Worm (Caenorhabditis elegans) whole organism, midembryonic: ENCODE results near the gene F07E5.7.
"Not testable (repeated sequence)": the region's sequence is repeated elsewhere in the genome, so short reads cannot be mapped to it uniquely, and the experiment has no call there.

Source experiments
- T22C8.4 ChIP-seq: fragments of 200-800 bp; sonication (Bioruptor generic); IDR thresholded peaks from 2 replicates; pipeline ENCODE4 v1.3.6; 2022; ENCODE audit warnings: missing genetic modification characterization, missing compliant biosample characterization
- cog-1 ChIP-seq: sonication (generic microtip); optimal IDR thresholded peaks from 2 replicates; lab custom pipeline; 2016; ENCODE audit warnings: missing genetic modification characterization, missing compliant biosample characterization
- flt-1 ChIP-seq: fragments of 200-800 bp; sonication (Bioruptor generic); IDR thresholded peaks from 2 replicates; pipeline ENCODE4 v1.3.6; 2022; ENCODE audit warnings: missing genetic modification characterization, missing compliant biosample characterization
- klf-2 ChIP-seq: fragments of 200-800 bp; sonication (Bioruptor generic); conservative IDR thresholded peaks from 2 replicates; pipeline ENCODE4 v1.3.6; 2022; ENCODE audit warnings: missing genetic modification reagents, missing genetic modification characterization, missing compliant biosample characterization
- med-1 ChIP-seq: sonication (generic microtip); optimal IDR thresholded peaks from 2 replicates; lab custom pipeline; 2017; ENCODE audit warnings: missing genetic modification characterization, mild to moderate bottlenecking, missing compliant biosample characterization, antibody characterized with exemption, missing genetic modification reagents; ENCODE audit not compliant: insufficient read depth
- ref-1 ChIP-seq: fragments of 200-800 bp; sonication (Bioruptor generic); conservative IDR thresholded peaks from 2 replicates; pipeline ENCODE4 v1.3.6; 2022; ENCODE audit warnings: missing genetic modification reagents, missing genetic modification characterization, missing compliant biosample characterization
- tab-1 ChIP-seq: fragments of 200-800 bp; sonication (Bioruptor generic); IDR thresholded peaks from 2 replicates; pipeline ENCODE4 v1.3.6; 2022; ENCODE audit warnings: missing genetic modification characterization, missing compliant biosample characterization
- ztf-23 ChIP-seq: fragments of 200-800 bp; sonication (Bioruptor generic); IDR thresholded peaks from 2 replicates; pipeline ENCODE4 v1.3.6; 2022; ENCODE audit warnings: missing genetic modification reagents, missing genetic modification characterization, missing compliant biosample characterization
- ztf-29 ChIP-seq: fragments of 200-800 bp; sonication (Bioruptor generic); IDR thresholded peaks from 2 replicates; pipeline ENCODE4 v1.3.6; 2022; ENCODE audit warnings: missing genetic modification reagents, missing genetic modification characterization, missing compliant biosample characterization

Gene F07E5.7

DNA sequence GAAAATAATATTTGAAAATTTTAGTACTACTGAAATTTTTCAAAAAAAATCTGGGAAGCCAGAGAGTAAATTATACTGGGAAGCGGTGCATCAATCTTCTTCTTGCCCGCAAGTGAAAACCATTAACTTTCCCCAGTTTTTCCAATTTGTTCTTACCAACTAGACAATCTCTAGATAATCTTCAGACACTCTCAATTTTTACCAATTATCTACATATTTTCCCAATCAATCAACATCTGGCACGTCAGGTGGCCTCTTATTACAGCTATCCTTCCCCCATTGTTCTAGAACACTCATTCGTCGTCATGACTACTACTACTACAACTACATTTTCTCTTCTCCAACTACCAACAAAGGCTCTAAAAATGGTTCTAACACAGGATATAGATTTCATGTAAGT lies 6.8 kb downstream of the F07E5.7 start, which contains the start of gene fbxb-6:
fbxb-6 (plus strand) TSS at position 301 of the 400 bp plus-strand sequence.
- no peak for TF ChIP-seq T22C8.4
- no peak for TF ChIP-seq tab-1
- no peak for TF ChIP-seq med-1 (GFP tag; lab: Kevin White, UChicago)
- no peak for TF ChIP-seq cog-1 (tag; lab: Kevin White, UChicago)

DNA sequence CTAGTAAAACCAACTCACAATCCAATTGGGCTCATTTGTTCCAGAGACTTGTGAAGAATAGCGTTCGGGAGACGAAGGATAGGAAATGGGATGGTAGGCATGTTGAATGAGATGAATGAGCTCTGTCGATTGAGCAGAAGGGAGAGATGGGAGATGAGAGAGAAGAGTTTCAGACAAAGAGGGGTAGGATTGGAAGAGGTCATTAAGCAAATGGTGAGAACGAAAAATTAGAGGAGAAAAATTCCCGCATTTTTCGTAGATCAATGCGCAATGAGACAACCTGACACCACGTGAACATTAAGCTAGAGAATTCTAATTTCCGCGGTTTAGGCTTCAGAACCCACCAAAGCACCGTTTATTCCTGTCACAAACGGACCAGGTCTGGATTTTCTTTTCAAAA lies 7.3 kb downstream of the F07E5.7 start, which contains the start of gene F07E5.13:
F07E5.13 (minus strand) TSS at position 101 of the 400 bp plus-strand sequence.
- TF ChIP-seq ztf-23 (GFP tag; lab: Robert Waterston, UW): no peak
- TF ChIP-seq med-1 (GFP tag; lab: Kevin White, UChicago): no peak
- TF ChIP-seq flt-1 (GFP tag; lab: Robert Waterston, UW): no peak
- no peak for TF ChIP-seq ref-1 (GFP tag; lab: Robert Waterston, UW)
- no peak for TF ChIP-seq T22C8.4
- TF ChIP-seq tab-1: no peak
- no peak for TF ChIP-seq ztf-29 (GFP tag; lab: Robert Waterston, UW)
- no peak for TF ChIP-seq cog-1 (tag; lab: Kevin White, UChicago)
- TF ChIP-seq klf-2 (GFP tag; lab: Robert Waterston, UW): no peak

ce11 chrII:2058985-2059384 lies 12.3 kb downstream of the F07E5.7 start, which contains the start of gene F07E5.5:
TSS of gene F07E5.5 (minus strand) at chrII:2059070.
- TF ChIP-seq cog-1 (tag; lab: Kevin White, UChicago): no peak
- no peak for TF ChIP-seq flt-1 (GFP tag; lab: Robert Waterston, UW)
- TF ChIP-seq ztf-23 (GFP tag; lab: Robert Waterston, UW): no peak
- no peak for TF ChIP-seq klf-2 (GFP tag; lab: Robert Waterston, UW)
- TF ChIP-seq T22C8.4: no peak

DNA sequence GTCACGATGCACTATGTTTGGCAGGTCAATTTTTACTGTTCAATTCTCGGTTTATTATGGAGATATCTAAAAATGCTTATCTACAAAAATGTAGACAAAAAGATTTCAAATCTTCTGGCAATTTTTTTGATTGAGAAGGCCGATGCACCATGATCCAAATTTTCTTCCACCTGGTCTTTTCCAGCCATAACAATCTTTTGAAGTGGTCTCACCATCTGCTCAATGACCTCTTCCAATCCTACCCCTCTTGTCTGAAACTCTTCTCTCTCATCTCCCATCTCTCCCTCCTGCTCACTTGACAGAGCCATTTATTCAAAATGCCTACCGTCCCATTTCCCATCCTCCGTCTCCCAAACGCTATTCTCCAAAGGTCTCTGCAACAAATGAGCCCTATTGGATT lies 20.0 kb downstream of the F07E5.7 start, which contains the start of gene fbxb-35:
fbxb-35 (plus strand) TSS at position 301 of the 400 bp plus-strand sequence.
- no peak for TF ChIP-seq ref-1 (GFP tag; lab: Robert Waterston, UW)
- TF ChIP-seq tab-1: no peak
- TF ChIP-seq ztf-23 (GFP tag; lab: Robert Waterston, UW): no peak
- TF ChIP-seq med-1 (GFP tag; lab: Kevin White, UChicago): no peak
- TF ChIP-seq ztf-29 (GFP tag; lab: Robert Waterston, UW): no peak

DNA sequence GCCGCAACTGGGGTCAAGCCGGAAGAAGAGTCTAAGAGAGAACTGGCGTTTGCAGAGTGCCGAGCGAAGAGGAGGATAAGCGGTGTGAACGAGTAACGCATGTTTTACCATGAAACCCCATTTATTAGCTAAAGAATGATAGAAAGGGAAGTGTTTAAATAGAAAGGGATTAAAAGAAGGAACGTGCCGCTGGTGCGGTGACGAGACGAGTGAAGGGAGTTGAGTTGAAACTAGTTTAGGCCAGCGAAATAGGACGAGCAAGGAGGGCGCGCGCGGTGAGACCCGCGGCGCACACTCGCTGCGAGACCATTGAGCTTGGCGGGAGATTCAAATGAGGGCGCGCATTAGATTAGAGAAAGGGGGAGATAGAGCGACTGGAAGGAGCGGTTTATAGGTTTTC lies 24.8 kb downstream of the F07E5.7 start, which contains the start of gene math-1:
math-1 (minus strand) TSS at position 101 of the 400 bp plus-strand sequence.
- TF ChIP-seq klf-2 (GFP tag; lab: Robert Waterston, UW); med-1 (GFP tag; lab: Kevin White, UChicago); flt-1 (GFP tag; lab: Robert Waterston, UW): not testable (repeated sequence)

DNA sequence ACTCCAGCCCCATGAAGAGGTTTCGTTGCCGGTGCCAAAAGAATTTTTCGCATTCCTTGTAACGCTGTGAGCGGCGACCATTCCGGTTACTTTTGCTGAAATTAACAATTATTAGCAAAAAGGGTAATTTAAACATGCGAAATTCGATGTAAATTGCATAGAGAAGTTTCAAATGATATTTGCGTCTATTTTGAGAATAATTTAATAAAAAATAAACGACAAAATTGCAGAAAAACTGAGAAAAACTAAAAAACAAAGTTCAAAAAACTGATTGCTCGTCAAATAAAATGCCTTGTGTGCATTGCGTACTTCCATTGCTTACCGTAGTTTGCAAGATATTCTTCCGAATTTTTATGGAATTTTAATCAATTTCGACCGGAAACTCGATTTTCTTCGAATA lies 25.8 kb downstream of the F07E5.7 start, which contains the start of gene bath-24:
bath-24 (minus strand) TSS at position 101 of the 400 bp plus-strand sequence.
- TF ChIP-seq flt-1 (GFP tag; lab: Robert Waterston, UW): no peak
- TF ChIP-seq ztf-29 (GFP tag; lab: Robert Waterston, UW): no peak
- no peak for TF ChIP-seq T22C8.4
- no peak for TF ChIP-seq cog-1 (tag; lab: Kevin White, UChicago)
- TF ChIP-seq med-1 (GFP tag; lab: Kevin White, UChicago): no peak
- no peak for TF ChIP-seq ref-1 (GFP tag; lab: Robert Waterston, UW)
- no peak for TF ChIP-seq tab-1
- no peak for TF ChIP-seq klf-2 (GFP tag; lab: Robert Waterston, UW)
- TF ChIP-seq ztf-23 (GFP tag; lab: Robert Waterston, UW): no peak

ce11 chrII:2042447-2042846 lies 28.9 kb downstream of the F07E5.7 start, which contains the start of gene bath-20:
TSS of gene bath-20 (minus strand) at chrII:2042547.
- TF ChIP-seq tab-1: no peak
- TF ChIP-seq ztf-29 (GFP tag; lab: Robert Waterston, UW): no peak

ce11 chrII:2039288-2039687 lies 32.0 kb downstream of the F07E5.7 start, which contains the start of gene bath-19:
TSS of gene bath-19 (minus strand) at chrII:2039388.
- TF ChIP-seq T22C8.4 (no peak), cog-1 (tag; lab: Kevin White, UChicago) (no peak), ztf-23 (GFP tag; lab: Robert Waterston, UW) (no peak), ref-1 (GFP tag; lab: Robert Waterston, UW) (no peak), ztf-29 (GFP tag; lab: Robert Waterston, UW) (no peak), tab-1 (no peak), med-1 (GFP tag; lab: Kevin White, UChicago) (no peak), flt-1 (GFP tag; lab: Robert Waterston, UW) (no peak), klf-2 (GFP tag; lab: Robert Waterston, UW) (no peak)

DNA sequence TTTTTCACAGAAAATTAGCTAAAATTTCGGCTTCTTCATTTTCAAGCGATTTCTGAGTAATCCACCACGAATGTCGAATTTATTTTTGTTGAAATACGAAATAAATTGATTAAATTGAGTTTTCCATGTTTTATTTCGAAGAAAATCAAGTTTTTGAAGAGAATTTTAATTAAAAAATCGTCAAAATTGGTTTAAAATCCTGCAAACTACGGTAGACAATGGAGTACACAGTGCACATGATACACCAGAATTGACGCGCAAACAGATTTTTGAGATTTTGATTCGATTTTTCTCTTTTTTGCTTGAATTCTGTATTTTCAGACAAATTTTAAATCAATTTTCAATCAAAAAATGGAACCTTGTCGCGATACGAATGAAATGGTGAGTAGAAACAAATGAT lies 38.0 kb downstream of the F07E5.7 start, which contains the start of gene F59H6.14:
F59H6.14 (plus strand) TSS at position 301 of the 400 bp plus-strand sequence.
- TF ChIP-seq tab-1: no peak
- TF ChIP-seq flt-1 (GFP tag; lab: Robert Waterston, UW): no peak
- no peak for TF ChIP-seq klf-2 (GFP tag; lab: Robert Waterston, UW)
- TF ChIP-seq med-1 (GFP tag; lab: Kevin White, UChicago): no peak
- TF ChIP-seq ztf-23 (GFP tag; lab: Robert Waterston, UW): no peak
- no peak for TF ChIP-seq ref-1 (GFP tag; lab: Robert Waterston, UW)
- no peak for TF ChIP-seq cog-1 (tag; lab: Kevin White, UChicago)
- no peak for TF ChIP-seq T22C8.4
- no peak for TF ChIP-seq ztf-29 (GFP tag; lab: Robert Waterston, UW)

ce11 chrII:2032282-2032681 lies 39.0 kb downstream of the F07E5.7 start, which contains the start of gene btb-4:
TSS of gene btb-4 (plus strand) at chrII:2032316.
- not testable (repeated sequence) for TF ChIP-seq ref-1 (GFP tag; lab: Robert Waterston, UW); ztf-29 (GFP tag; lab: Robert Waterston, UW); med-1 (GFP tag; lab: Kevin White, UChicago)
